Fruit fly (Drosophila melanogaster) S2 (cell line): ENCODE data around the gene sov.

Experiments
- CG8478 ChIP-seq: fragments of >200 bp; optimal IDR thresholded peaks from 2 replicates; lab custom pipeline; 2018
- CTCF ChIP-seq, 2 experiments: fragments of >200 bp; optimal IDR thresholded peaks; 2 replicates each; lab custom pipeline; 2018

dm6 chrX:6741184-6741586, 14.9 kb upstream of the sov start:
- TF ChIP-seq CTCF (optimal IDR thresholded peaks at IDR 0.05; lab: Kevin White, UChicago) (peak; percentile 65 to 70), CG8478 (lab: Kevin White, UChicago) (no peak)
